Worm (Caenorhabditis elegans): Measurements from ENCODE around the gene F59B10.6.

F59B10.6 gene

DNA sequence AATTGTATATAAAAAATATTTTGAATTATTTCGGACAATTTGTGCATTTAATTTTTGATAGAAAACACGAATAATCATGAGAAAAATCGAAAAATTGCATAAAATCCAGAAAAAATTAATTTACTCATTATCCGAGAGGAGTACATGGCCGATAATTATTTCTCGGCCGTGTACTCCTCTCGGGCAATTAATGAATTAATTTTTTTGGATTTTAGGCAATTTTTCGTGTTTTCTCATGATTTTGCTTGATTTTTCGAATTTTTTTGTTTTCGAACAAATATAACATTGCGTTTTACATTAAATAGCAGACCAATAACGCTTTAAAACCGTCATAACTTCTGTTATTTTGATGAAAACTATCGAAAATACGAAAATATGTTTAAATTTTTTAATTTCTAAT lies 13.7 kb upstream of the F59B10.6 start (continued):
- TF ChIP-seq ceh-27 (GFP tag; optimal IDR thresholded peaks at IDR 0.05) (peak; percentile 6), madf-6 (GFP tag; IDR thresholded peaks at IDR 0.05) (peak; percentile 41; the same call in 1 of the 2 replicates), F49E8.2 (tag; optimal IDR thresholded peaks at IDR 0.05; ENCODE audit: insufficient read depth) (peak; percentile 39), rec-8 (tag; optimal IDR thresholded peaks at IDR 0.05) (peak; percentile 19 to 45), ZK185.1 (tag; optimal IDR thresholded peaks at IDR 0.05; ENCODE audit: poor library complexity, severe bottlenecking) (peak; percentile 73), ceh-79 (tag; optimal IDR thresholded peaks at IDR 0.05) (no peak), dpl-1 (GFP tag; optimal IDR thresholded peaks at IDR 0.05) (no peak)

DNA sequence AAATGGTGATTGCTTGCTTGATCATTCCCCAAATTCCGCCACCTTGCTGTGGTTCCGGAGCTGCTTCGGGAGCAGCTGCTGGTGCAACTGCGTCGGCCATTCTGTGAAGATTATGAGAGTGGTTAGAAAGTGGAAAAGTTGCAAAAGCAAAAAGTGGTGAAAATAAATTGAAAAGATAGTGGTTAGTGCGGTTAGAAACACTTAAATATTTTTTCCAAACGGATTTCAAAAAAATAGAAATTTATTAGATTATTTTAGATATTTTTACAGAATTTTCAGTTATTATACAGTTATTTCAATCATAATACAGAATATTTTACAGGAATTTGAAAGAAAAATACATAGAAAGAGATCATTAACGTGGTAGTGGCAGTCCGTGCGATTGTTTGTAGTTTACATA lies 13.3 kb upstream of the F59B10.6 start, which contains the start of gene R166.2:
R166.2 (minus strand) TSS at position 101 of the 400 bp plus-strand sequence.
- no peak for TF ChIP-seq nfya-2 (GFP tag; IDR thresholded peaks at IDR 0.05)
- TF ChIP-seq nhr-80 (tag; optimal IDR thresholded peaks at IDR 0.05), result no peak
- TF ChIP-seq Y53G8AR.9 (GFP tag; conservative IDR thresholded peaks at IDR 0.05), result no peak
- TF ChIP-seq ztf-6 (GFP tag; IDR thresholded peaks at IDR 0.05), result no peak
- no peak for TF ChIP-seq tbx-9 (tag; optimal IDR thresholded peaks at IDR 0.05; ENCODE audit: borderline replicate concordance)
- TF ChIP-seq T26A5.8 (tag; optimal IDR thresholded peaks at IDR 0.05), result no peak
- TF ChIP-seq madf-3 (GFP tag; IDR thresholded peaks at IDR 0.05), result no peak
- no peak for TF ChIP-seq nhr-179 (tag; optimal IDR thresholded peaks at IDR 0.05)
- no peak for TF ChIP-seq madf-10 (tag; optimal IDR thresholded peaks at IDR 0.05)
- no peak for TF ChIP-seq B0019.2 (GFP tag; conservative IDR thresholded peaks at IDR 0.05)
- TF ChIP-seq efl-1 (GFP tag; optimal IDR thresholded peaks at IDR 0.05), result no peak
- no peak for TF ChIP-seq dpl-1 (GFP tag; optimal IDR thresholded peaks at IDR 0.05)
- TF ChIP-seq K12H6.12 (tag; optimal IDR thresholded peaks at IDR 0.05), result no peak
- no peak for TF ChIP-seq him-1 (tag; optimal IDR thresholded peaks at IDR 0.05)
- TF ChIP-seq nhr-90 (tag; optimal IDR thresholded peaks at IDR 0.05), result no peak

DNA sequence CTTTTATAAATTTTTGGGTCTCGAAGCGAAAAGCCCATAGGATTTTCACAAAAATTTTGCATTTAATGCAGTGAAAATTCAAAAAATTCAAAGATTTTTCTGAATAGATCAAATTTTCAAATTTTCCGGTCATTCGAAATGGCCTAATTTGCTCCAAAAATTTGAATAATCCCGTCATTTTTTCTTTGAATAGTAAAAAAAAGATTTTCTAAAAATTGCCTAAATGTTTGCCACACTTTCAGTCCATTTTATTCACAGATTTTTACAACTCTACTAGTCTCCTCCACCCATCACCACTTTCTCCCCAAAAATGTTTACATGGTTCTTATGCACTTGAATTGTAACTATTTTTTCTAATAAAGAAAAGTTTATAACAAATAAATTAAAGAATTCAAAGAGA lies 9.7 kb upstream of the F59B10.6 start:
- TF ChIP-seq ztf-6 (GFP tag; IDR thresholded peaks at IDR 0.05), result no peak
- TF ChIP-seq lin-26 (GFP tag; IDR thresholded peaks at IDR 0.05), result 0 out of 2 replicates have a peak, but pooled peaks have one; percentile 10

DNA sequence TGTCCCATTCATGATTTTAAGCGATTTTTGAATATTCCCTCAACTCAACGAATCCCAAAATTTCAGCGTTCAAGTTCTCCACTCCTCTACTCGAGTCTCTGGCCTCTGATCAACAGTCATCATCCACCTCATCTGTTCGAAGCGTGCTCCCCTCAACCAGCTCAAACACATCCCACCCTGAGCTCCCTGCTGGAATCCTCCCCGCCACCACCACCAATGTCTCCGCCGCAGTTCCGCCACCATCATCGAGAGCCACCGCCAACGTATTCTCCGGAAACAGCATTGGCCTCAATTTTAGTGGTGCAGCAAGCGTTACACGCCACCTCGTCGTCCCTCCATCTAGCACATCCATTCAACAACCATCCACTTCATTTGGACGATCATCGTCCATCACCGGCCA lies 7.3 kb upstream of the F59B10.6 start:
- TF ChIP-seq zfh-2 (GFP tag; conservative IDR thresholded peaks at IDR 0.05) (peak; percentile 71), chd-7 (tag; optimal IDR thresholded peaks at IDR 0.05) (peak; percentile 11), Y53G8AR.9 (GFP tag; conservative IDR thresholded peaks at IDR 0.05) (no peak), egrh-3 (GFP tag; IDR thresholded peaks at IDR 0.05) (peak; percentile 52; the same call in 1 of the 2 replicates)

DNA sequence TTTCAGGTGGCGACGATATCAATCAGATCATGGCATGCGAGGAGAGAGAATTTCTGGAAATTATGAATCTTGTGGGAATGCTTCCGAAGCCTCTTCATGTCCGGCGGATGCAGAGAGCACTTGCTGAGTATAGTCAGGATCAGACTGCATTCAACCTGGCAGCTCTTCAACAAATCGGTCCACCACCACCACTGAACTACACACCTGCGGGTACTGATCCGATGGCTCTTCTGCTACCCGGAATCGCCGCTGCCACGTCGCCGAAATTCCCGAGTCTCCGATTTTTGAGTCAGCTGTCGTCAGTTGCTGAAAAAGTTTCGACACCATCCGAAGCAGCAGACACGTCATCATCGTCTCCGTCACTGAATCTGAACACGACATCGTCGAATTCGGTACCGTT lies 6.6 kb upstream of the F59B10.6 start:
- TF ChIP-seq tlf-1 (GFP tag; optimal IDR thresholded peaks at IDR 0.05) (no peak), hlh-12 (tag; optimal IDR thresholded peaks at IDR 0.05) (no peak), Y79H2A.3 (GFP tag; conservative IDR thresholded peaks at IDR 0.05) (no peak), T07F8.4 (tag; optimal IDR thresholded peaks at IDR 0.05) (no peak), ztf-18 (tag; optimal IDR thresholded peaks at IDR 0.05) (no peak), mcd-1 (GFP tag; IDR thresholded peaks at IDR 0.05) (no peak), snpc-3.4 (tag; optimal IDR thresholded peaks at IDR 0.05) (no peak), zfh-2 (GFP tag; conservative IDR thresholded peaks at IDR 0.05) (peak; percentile 58; the same call in 1 of the 2 replicates), ztf-22 (GFP tag; optimal IDR thresholded peaks at IDR 0.05) (no peak), cebp-2 (GFP tag; IDR thresholded peaks at IDR 0.05) (0 out of 2 replicates have a peak, but pooled peaks have one; percentile 51), B0261.1 (tag; optimal IDR thresholded peaks at IDR 0.05) (no peak), dpl-1 (GFP tag; optimal IDR thresholded peaks at IDR 0.05) (no peak), xnd-1 (tag; optimal IDR thresholded peaks at IDR 0.05) (no peak)

All from whole organism, young adult.